Worm (Caenorhabditis elegans) whole organism, L3 larva: ENCODE measurements around the gene C01B10.7.

Source experiments
- ceh-16 ChIP-seq: sonication (generic microtip); optimal IDR thresholded peaks from 2 replicates; lab custom pipeline; 2017; ENCODE audit warnings: missing biosample characterization, missing genetic modification characterization
- ceh-28 ChIP-seq: fragments of 150-350 bp; optimal IDR thresholded peaks from 2 replicates; lab custom pipeline; 2014; ENCODE audit warnings: missing biosample characterization, missing genetic modification reagents, missing genetic modification characterization
- ceh-82 ChIP-seq: fragments of 150-350 bp; optimal IDR thresholded peaks from 2 replicates; lab custom pipeline; 2014; ENCODE audit warnings: missing biosample characterization, missing genetic modification characterization
- elt-1 ChIP-seq: fragments of 150-350 bp; optimal IDR thresholded peaks from 2 replicates; lab custom pipeline; 2014; ENCODE audit warnings: missing biosample characterization, missing genetic modification characterization
- fos-1 ChIP-seq: fragments of 150-350 bp; optimal IDR thresholded peaks from 2 replicates; lab custom pipeline; 2014; ENCODE audit warnings: missing biosample characterization, missing genetic modification characterization
- nhr-77 ChIP-seq: fragments of 150-350 bp; optimal IDR thresholded peaks from 2 replicates; lab custom pipeline; 2014; ENCODE audit warnings: missing biosample characterization, missing genetic modification characterization
- pqm-1 ChIP-seq: fragments of 150-350 bp; optimal IDR thresholded peaks from 2 replicates; lab custom pipeline; 2017; ENCODE audit warnings: missing biosample characterization, missing genetic modification characterization, inconsistent platforms
- skn-1 ChIP-seq: fragments of 150-350 bp; optimal IDR thresholded peaks from 2 replicates; lab custom pipeline; 2014; ENCODE audit warnings: missing biosample characterization, missing genetic modification characterization
- unc-39 ChIP-seq: sonication (generic microtip); optimal IDR thresholded peaks from 4 replicates; lab custom pipeline; 2017; ENCODE audit warnings: missing biosample characterization, missing genetic modification characterization
- ztf-11 ChIP-seq: fragments of 150-350 bp; optimal IDR thresholded peaks from 2 replicates; lab custom pipeline; 2014; ENCODE audit warnings: missing biosample characterization, missing genetic modification characterization

DNA sequence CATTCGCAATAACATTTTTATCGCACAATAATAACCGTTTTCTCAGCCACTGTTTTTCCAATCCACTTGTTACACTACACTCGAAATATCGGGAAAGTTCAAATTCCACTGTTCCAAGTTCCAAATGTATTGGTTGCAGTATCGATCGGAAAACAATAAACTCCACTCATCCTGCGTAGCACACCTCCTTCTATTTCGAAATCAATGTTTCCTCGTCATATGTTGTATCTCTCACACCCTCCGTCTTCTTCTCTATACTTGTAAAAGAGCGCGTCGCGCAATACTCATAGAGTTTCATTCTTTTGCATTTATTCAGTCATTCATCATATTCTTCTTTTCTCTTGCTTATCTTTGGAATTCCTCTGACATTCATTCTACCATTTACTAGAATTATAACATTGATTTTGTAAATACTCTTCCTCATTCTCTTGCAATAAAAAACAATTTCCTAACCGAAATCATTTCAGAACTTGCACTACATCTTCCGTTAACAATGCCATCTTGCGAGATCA, 37.1 kb upstream of the C01B10.7 start, which contains the start of gene sup-36:
- TF ChIP-seq ztf-11 (tag; lab: Kevin White, UChicago) (no peak), ceh-28 (tag; lab: Kevin White, UChicago) (peak; percentile 64), elt-1 (tag; lab: Kevin White, UChicago) (no peak), nhr-77 (tag; lab: Kevin White, UChicago) (no peak), pqm-1 (tag; lab: Kevin White, UChicago) (no peak), ceh-16 (no peak), ceh-82 (tag; lab: Kevin White, UChicago) (no peak), unc-39 (tag; lab: Kevin White, UChicago) (no peak), skn-1 (tag; lab: Kevin White, UChicago) (no peak), fos-1 (tag; lab: Kevin White, UChicago) (no peak)
